Fruit fly (Drosophila melanogaster) whole organism, embryonic: ENCODE results near the gene p24-1.

ENCODE experiments used
- CG12769 ChIP-seq: fragments of 200-800 bp; sonication (Bioruptor generic); optimal IDR thresholded peaks from 2 replicates; lab custom pipeline; 2019; ENCODE audit warnings: missing biosample characterization, mild to moderate bottlenecking, missing genetic modification characterization, moderate library complexity
- CG16863 ChIP-seq: fragments of 200-800 bp; sonication (Bioruptor generic); optimal IDR thresholded peaks from 3 replicates; lab custom pipeline; 2016; ENCODE audit warnings: missing biosample characterization, missing genetic modification characterization
- CG3281 ChIP-seq: fragments of 200-800 bp; sonication (Bioruptor generic); optimal IDR thresholded peaks from 3 replicates; lab custom pipeline; 2017; ENCODE audit warnings: missing biosample characterization, mild to moderate bottlenecking, missing genetic modification characterization
- CG4707 ChIP-seq: fragments of 200-800 bp; sonication (Bioruptor generic); optimal IDR thresholded peaks from 2 replicates; lab custom pipeline; 2018; ENCODE audit warnings: missing biosample characterization, mild to moderate bottlenecking, missing genetic modification characterization, moderate library complexity
- CG6254 ChIP-seq: fragments of 200-800 bp; sonication (Bioruptor generic); optimal IDR thresholded peaks from 3 replicates; lab custom pipeline; 2017; ENCODE audit warnings: mild to moderate bottlenecking, missing biosample characterization, missing genetic modification reagents, missing genetic modification characterization
- Ets97D ChIP-seq: fragments of 200-800 bp; sonication (Bioruptor generic); optimal IDR thresholded peaks from 3 replicates; lab custom pipeline; 2016; ENCODE audit warnings: missing biosample characterization, missing genetic modification characterization
- Meics ChIP-seq: fragments of 200-800 bp; sonication (Bioruptor generic); optimal IDR thresholded peaks from 2 replicates; lab custom pipeline; 2017; ENCODE audit warnings: missing biosample characterization, mild to moderate bottlenecking, missing genetic modification characterization
- cad ChIP-seq: fragments of >200 bp; optimal IDR thresholded peaks from 2 replicates; lab custom pipeline; 2017; ENCODE audit warnings: missing biosample characterization, missing genetic modification characterization
- grau ChIP-seq: fragments of 200-800 bp; optimal IDR thresholded peaks from 3 replicates; lab custom pipeline; 2019; ENCODE audit warnings: missing biosample characterization, mild to moderate bottlenecking, missing genetic modification characterization, moderate library complexity
- hb ChIP-seq: fragments of 200-800 bp; sonication (Bioruptor generic); IDR thresholded peaks from 3 replicates; pipeline ENCODE4 v1.3.6; 2022; ENCODE audit warnings: missing biosample characterization, missing genetic modification characterization; ENCODE audit not compliant: partially characterized antibody
- slp2 ChIP-seq: fragments of 200-800 bp; sonication (Bioruptor generic); optimal IDR thresholded peaks from 2 replicates; lab custom pipeline; 2016; ENCODE audit warnings: missing biosample characterization, missing genetic modification characterization

dm6 chrX:11881686-11882085 is 29.4 kb upstream of the p24-1 start:
- no peak for TF ChIP-seq CG6254 (GFP tag; lab: Kevin White, UChicago)
- no peak for TF ChIP-seq grau
- TF ChIP-seq Ets97D (GFP tag; lab: Kevin White, UChicago), result no peak
- TF ChIP-seq CG4707 (GFP tag; lab: Kevin White, UChicago), result no peak
- TF ChIP-seq slp2 (GFP tag; lab: Kevin White, UChicago), result no peak
- TF ChIP-seq Meics (GFP tag; lab: Kevin White, UChicago), result no peak
- TF ChIP-seq CG16863 (GFP tag; lab: Kevin White, UChicago), result no peak
- no peak for TF ChIP-seq CG3281 (GFP tag; lab: Kevin White, UChicago)
- no peak for TF ChIP-seq CG12769
- TF ChIP-seq hb (GFP tag; lab: Robert Waterston, UW), result no peak
- TF ChIP-seq cad, result no peak
